Fruit fly (Drosophila melanogaster): ENCODE data around the gene Taf3.

DNA sequence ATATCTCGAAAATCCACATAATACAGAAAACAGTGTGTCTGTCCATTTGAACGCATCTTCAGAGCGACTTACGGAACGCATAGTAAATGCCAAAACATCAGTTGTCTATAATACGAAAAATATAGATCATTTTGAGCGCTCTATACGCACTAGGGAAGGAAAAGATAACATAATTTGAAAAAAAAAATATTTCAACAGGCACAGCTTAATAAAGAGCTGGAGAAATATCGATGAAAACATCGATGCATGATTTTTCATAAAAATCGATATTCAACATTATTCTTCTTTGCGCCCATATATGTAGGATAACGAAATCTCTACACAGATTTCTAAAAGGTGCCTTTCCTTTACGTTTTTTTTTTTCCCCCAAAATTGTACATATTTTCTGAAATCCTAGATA, 15.1 kb upstream of the Taf3 start:
- TF ChIP-seq Fer3 (tag; optimal IDR thresholded peaks at IDR 0.05) (no peak), C15 (GFP tag; IDR thresholded peaks at IDR 0.05) (no peak), rib (GFP tag; IDR thresholded peaks at IDR 0.05) (no peak), ara (GFP tag; IDR thresholded peaks at IDR 0.05) (no peak), exex (tag; optimal IDR thresholded peaks at IDR 0.05) (no peak), ro (GFP tag; IDR thresholded peaks at IDR 0.05) (no peak), crc (GFP tag; optimal IDR thresholded peaks at IDR 0.05) (no peak)
